Fruit fly (Drosophila melanogaster): Measurements from ENCODE around the gene CG31464.

Gene CG31464

DNA sequence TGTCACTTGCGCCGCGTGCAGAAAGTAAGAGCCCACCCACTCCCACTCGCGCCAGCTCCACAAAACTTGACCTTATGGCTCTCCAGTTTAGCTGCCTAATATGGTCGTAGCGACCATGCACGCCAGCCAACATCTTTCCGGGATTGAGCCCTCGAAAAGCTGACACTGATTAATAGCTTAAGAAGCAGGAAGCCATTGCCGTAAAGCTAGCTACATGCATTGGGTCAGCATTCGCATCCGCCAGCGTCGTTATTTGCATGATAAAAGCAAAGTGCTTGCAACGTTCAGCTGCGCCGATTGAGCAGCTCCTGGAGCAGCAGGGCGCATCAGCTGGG lies 15.9 kb downstream of the CG31464 start:
- TF ChIP-seq CG15269 (tag; optimal IDR thresholded peaks at IDR 0.05), result no peak
- peak; percentile 90 for TF ChIP-seq Ets65A (GFP tag)
- TF ChIP-seq Scr (GFP tag; IDR thresholded peaks at IDR 0.05; ENCODE audit: partially characterized antibody), result no peak

DNA sequence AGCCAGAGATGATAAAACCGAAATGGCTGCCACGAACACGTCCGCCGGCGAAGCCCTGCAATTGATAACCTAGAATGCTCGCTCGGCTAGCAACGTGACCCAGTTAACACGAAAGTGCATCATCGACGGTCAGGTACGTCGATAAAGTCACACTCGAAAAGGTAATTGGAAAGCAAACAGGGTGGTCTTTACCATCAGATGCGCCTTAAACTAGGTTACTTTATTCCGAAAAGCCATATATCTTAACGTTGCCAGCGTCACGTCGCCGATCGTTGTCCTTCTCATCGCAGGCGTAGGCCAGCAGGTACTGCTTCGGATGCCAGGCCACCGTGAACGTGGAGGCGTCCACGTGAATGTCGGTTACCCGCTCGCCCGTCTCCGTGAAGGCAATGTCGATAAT lies 16.2 kb downstream of the CG31464 start:
- TF ChIP-seq E2f1 (GFP tag; IDR thresholded peaks at IDR 0.05) (no peak), cad (GFP tag; optimal IDR thresholded peaks at IDR 0.05) (peak; percentile 82), tll (GFP tag; optimal IDR thresholded peaks at IDR 0.05) (peak in 1 of 2 experiments; percentile 94), Med (GFP tag) (peak; percentile 36)

DNA sequence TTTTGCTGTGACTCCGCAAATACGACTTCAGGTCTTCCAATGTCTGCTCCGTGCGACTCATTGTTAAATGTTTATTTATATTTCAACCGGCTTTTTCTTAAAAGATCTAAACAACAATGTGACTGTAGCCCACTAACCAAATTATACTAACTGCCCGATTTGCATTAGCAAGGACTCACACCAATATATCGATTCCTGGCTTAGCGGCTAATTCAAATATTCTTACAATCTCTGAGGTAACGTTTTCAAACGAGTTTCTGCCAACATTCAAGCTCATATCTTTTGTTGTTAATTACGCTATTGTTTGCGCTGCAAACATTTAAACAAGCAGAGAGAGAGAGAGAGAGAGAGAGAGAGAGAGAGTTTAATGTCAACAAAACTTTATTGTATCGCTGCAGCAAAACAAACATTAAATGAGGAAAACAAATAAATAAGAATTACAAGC lies 17.5 kb downstream of the CG31464 start, which contains the start of gene tex:
tex (minus strand) TSS at position 131 of the 445 bp plus-strand sequence.
- TF ChIP-seq CG7786 (GFP tag; optimal IDR thresholded peaks at IDR 0.05) (no peak), Eip74EF (GFP tag; optimal IDR thresholded peaks at IDR 0.05) (peak in 1 of 2 experiments; percentile 80), amos (GFP tag; IDR thresholded peaks at IDR 0.05; ENCODE audit: partially characterized antibody) (peak; percentile 51), Mes4 (GFP tag; optimal IDR thresholded peaks at IDR 0.05) (peak; percentile 35), p53 (GFP tag; optimal IDR thresholded peaks at IDR 0.05) (no peak), CG14710 (tag; optimal IDR thresholded peaks at IDR 0.05) (peak; percentile 77), CG13287 (GFP tag; IDR thresholded peaks at IDR 0.05; ENCODE audit: partially characterized antibody) (peak; percentile 67), sc (optimal IDR thresholded peaks at IDR 0.05) (no peak), sc (GFP tag; optimal IDR thresholded peaks at IDR 0.05) (peak; percentile 15), vnd (GFP tag; IDR thresholded peaks at IDR 0.05; ENCODE audit: partially characterized antibody) (no peak), CG1024 (GFP tag; IDR thresholded peaks at IDR 0.05) (no peak), Xrp1 (GFP tag; IDR thresholded peaks at IDR 0.05) (peak; percentile 49; the same call in 1 of the 2 replicates), pita (GFP tag; optimal IDR thresholded peaks at IDR 0.05) (peak; percentile 56), CG31441 (GFP tag; IDR thresholded peaks at IDR 0.05) (peak; percentile 49; the same call in 1 of the 2 replicates), CG11723 (GFP tag; optimal IDR thresholded peaks at IDR 0.05) (peak; percentile 25), disco-r (GFP tag; optimal IDR thresholded peaks at IDR 0.05) (no peak), gfzf (GFP tag; optimal IDR thresholded peaks at IDR 0.05) (peak; percentile 95), H15 (GFP tag; IDR thresholded peaks at IDR 0.05) (no peak), CHES-1-like (GFP tag; optimal IDR thresholded peaks at IDR 0.05) (peak; percentile 44), hkb (optimal IDR thresholded peaks at IDR 0.05) (no peak), hkb (GFP tag; IDR thresholded peaks at IDR 0.05) (peak; percentile 37; the same call in 1 of the 2 replicates), ems (GFP tag; optimal IDR thresholded peaks at IDR 0.05) (no peak), CG32772 (GFP tag; IDR thresholded peaks at IDR 0.05) (no peak), bigmax (GFP tag; optimal IDR thresholded peaks at IDR 0.05) (no peak), CG7987 (GFP tag; optimal IDR thresholded peaks at IDR 0.05) (peak; percentile 78), vvl (GFP tag; IDR thresholded peaks at IDR 0.05) (peak; percentile 68), fd102C (GFP tag; optimal IDR thresholded peaks at IDR 0.05) (peak; percentile 1), slbo (GFP tag; IDR thresholded peaks at IDR 0.05) (no peak), ara (GFP tag; IDR thresholded peaks at IDR 0.05) (peak; percentile 61), Oaz (GFP tag; IDR thresholded peaks at IDR 0.05) (no peak), cas (GFP tag; IDR thresholded peaks at IDR 0.05) (no peak), trem (tag; optimal IDR thresholded peaks at IDR 0.05) (peak; percentile 79), danr (GFP tag; IDR thresholded peaks at IDR 0.05) (no peak), CG30020 (tag; optimal IDR thresholded peaks at IDR 0.05) (no peak), eve (GFP tag; optimal IDR thresholded peaks at IDR 0.05) (no peak), D (optimal IDR thresholded peaks at IDR 0.05) (no peak), D (GFP tag; optimal IDR thresholded peaks at IDR 0.05) (peak; percentile 62), Kr (GFP tag; optimal IDR thresholded peaks at IDR 0.05) (peak; percentile 14), repo (GFP tag; optimal IDR thresholded peaks at IDR 0.05) (no peak), ranshi (GFP tag; IDR thresholded peaks at IDR 0.05) (no peak), cad (GFP tag; optimal IDR thresholded peaks at IDR 0.05) (no peak), CG17612 (GFP tag; IDR thresholded peaks at IDR 0.05) (no peak), tio (GFP tag; optimal IDR thresholded peaks at IDR 0.05) (no peak)
